Fruit fly (Drosophila melanogaster) Kc167 (cell line): ENCODE measurements around the gene wfs1.

Source experiments
- Sin3A ChIP-seq: fragments of >200 bp; optimal IDR thresholded peaks from 2 replicates; lab custom pipeline; 2018; ENCODE audit warnings: missing external identifiers
- psq ChIP-seq: fragments of >200 bp; optimal IDR thresholded peaks from 2 replicates; lab custom pipeline; 2017; ENCODE audit warnings: missing external identifiers

dm6 chr3R:22720808-22721306 lies 30.7 kb upstream of the wfs1 start, which contains the start of gene wge:
- TF ChIP-seq Sin3A (lab: Kevin White, UChicago) (no peak), psq (lab: Kevin White, UChicago) (peak; percentile 23)
